Fruit fly (Drosophila melanogaster) whole organism, prepupa: ENCODE measurements around the gene CG9257.
A peak's percentile ranks its signal among the peaks of the same experiment; 100 is the strongest.

ENCODE experiments used
- Blimp-1 ChIP-seq: fragments of 200-800 bp; sonication (Bioruptor generic); optimal IDR thresholded peaks from 3 replicates; lab custom pipeline; 2017; ENCODE audit warnings: missing biosample characterization, missing genetic modification characterization, mild to moderate bottlenecking, moderate library complexity, missing genetic modification reagents
- CG10631 ChIP-seq: fragments of 200-800 bp; sonication (Bioruptor generic); optimal IDR thresholded peaks from 2 replicates; lab custom pipeline; 2016; ENCODE audit warnings: missing biosample characterization, missing genetic modification characterization
- CG11762 ChIP-seq: fragments of 200-800 bp; sonication (Bioruptor generic); optimal IDR thresholded peaks from 3 replicates; lab custom pipeline; 2016; ENCODE audit warnings: missing biosample characterization, missing genetic modification characterization; ENCODE audit not compliant: insufficient read depth
- CG11902 ChIP-seq: fragments of 200-800 bp; sonication (Bioruptor generic); optimal IDR thresholded peaks from 3 replicates; lab custom pipeline; 2016; ENCODE audit warnings: missing biosample characterization, missing genetic modification characterization
- CG15336 ChIP-seq: fragments of 200-800 bp; sonication (Bioruptor generic); IDR thresholded peaks from 2 replicates; pipeline ENCODE4 v1.3.6; 2022; ENCODE audit warnings: missing biosample characterization, missing genetic modification characterization
- CG1621 ChIP-seq: fragments of 200-800 bp; sonication (Bioruptor generic); optimal IDR thresholded peaks from 3 replicates; lab custom pipeline; 2018; ENCODE audit warnings: missing biosample characterization, mild to moderate bottlenecking, missing genetic modification characterization
- CG16779 ChIP-seq: fragments of 200-800 bp; sonication (Bioruptor generic); optimal IDR thresholded peaks from 3 replicates; lab custom pipeline; 2017; ENCODE audit warnings: missing biosample characterization, mild to moderate bottlenecking, missing genetic modification characterization
- CG34406 ChIP-seq: fragments of 200-800 bp; sonication (Bioruptor generic); optimal IDR thresholded peaks from 3 replicates; lab custom pipeline; 2016; ENCODE audit warnings: missing biosample characterization, missing genetic modification characterization
- CG3919 ChIP-seq: fragments of 200-800 bp; sonication (Bioruptor generic); optimal IDR thresholded peaks from 3 replicates; lab custom pipeline; 2016; ENCODE audit warnings: missing biosample characterization, missing genetic modification characterization
- CG6163 ChIP-seq: fragments of 200-800 bp; sonication (Bioruptor generic); IDR thresholded peaks from 3 replicates; pipeline ENCODE4 v1.3.6; 2022; ENCODE audit warnings: missing biosample characterization, missing genetic modification characterization
- CG6276 ChIP-seq: fragments of 200-800 bp; sonication (Bioruptor generic); optimal IDR thresholded peaks from 2 replicates; lab custom pipeline; 2017; ENCODE audit warnings: missing biosample characterization, mild to moderate bottlenecking, missing genetic modification characterization
- CG6792 ChIP-seq: fragments of 200-800 bp; sonication (Bioruptor generic); optimal IDR thresholded peaks from 3 replicates; lab custom pipeline; 2016; ENCODE audit warnings: missing biosample characterization, missing genetic modification characterization
- CG6854 ChIP-seq: fragments of 200-800 bp; sonication (Bioruptor generic); optimal IDR thresholded peaks from 2 replicates; lab custom pipeline; 2017; ENCODE audit warnings: missing biosample characterization, mild to moderate bottlenecking, missing genetic modification characterization
- CG8119 ChIP-seq: fragments of 200-800 bp; sonication (Bioruptor generic); IDR thresholded peaks from 3 replicates; pipeline ENCODE4 v1.3.6; 2022; ENCODE audit warnings: missing biosample characterization, missing genetic modification characterization
- CG8319 ChIP-seq: fragments of 200-800 bp; sonication (Bioruptor generic); optimal IDR thresholded peaks from 3 replicates; lab custom pipeline; 2016; ENCODE audit warnings: missing biosample characterization, missing genetic modification characterization
- CG8632 ChIP-seq: fragments of 200-800 bp; sonication (Bioruptor generic); optimal IDR thresholded peaks from 3 replicates; lab custom pipeline; 2016; ENCODE audit warnings: missing biosample characterization, missing genetic modification characterization
- CG9139 ChIP-seq: fragments of 200-800 bp; sonication (Bioruptor generic); optimal IDR thresholded peaks from 3 replicates; lab custom pipeline; 2017; ENCODE audit warnings: missing biosample characterization, mild to moderate bottlenecking, missing genetic modification characterization
- Eip75B ChIP-seq: fragments of 200-800 bp; sonication (Bioruptor generic); optimal IDR thresholded peaks from 3 replicates; lab custom pipeline; 2016; ENCODE audit warnings: missing biosample characterization, missing genetic modification characterization
- Eip78C ChIP-seq: fragments of 200-800 bp; sonication (Bioruptor generic); peaks from one replicate; lab custom pipeline; 2016; ENCODE audit warnings: missing biosample characterization, missing genetic modification characterization
- Eip93F ChIP-seq: fragments of 200-800 bp; sonication (Bioruptor generic); optimal IDR thresholded peaks from 2 replicates; lab custom pipeline; 2016; ENCODE audit warnings: missing biosample characterization, mild to moderate bottlenecking, missing genetic modification characterization
- Ets21C ChIP-seq: fragments of 200-800 bp; sonication (Bioruptor generic); optimal IDR thresholded peaks from 3 replicates; lab custom pipeline; 2016; ENCODE audit warnings: missing biosample characterization, missing genetic modification characterization
- Ets96B ChIP-seq: fragments of 200-800 bp; optimal IDR thresholded peaks from 2 replicates; lab custom pipeline; 2019; ENCODE audit warnings: missing biosample characterization, mild to moderate bottlenecking, missing genetic modification characterization, moderate library complexity
- Gug ChIP-seq: fragments of 200-800 bp; sonication (Bioruptor generic); IDR thresholded peaks from 2 replicates; pipeline ENCODE4 v1.3.6; 2022; ENCODE audit warnings: missing biosample characterization, missing genetic modification characterization
- Hr38 ChIP-seq: sonication (Bioruptor generic); optimal IDR thresholded peaks from 2 replicates; lab custom pipeline; 2016; ENCODE audit warnings: missing biosample characterization, missing genetic modification characterization
- Hr4 ChIP-seq: fragments of 200-800 bp; sonication (Bioruptor generic); optimal IDR thresholded peaks from 3 replicates; lab custom pipeline; 2016; ENCODE audit warnings: missing biosample characterization, missing genetic modification characterization
- Lpt ChIP-seq: fragments of 200-800 bp; sonication (Bioruptor generic); optimal IDR thresholded peaks from 3 replicates; lab custom pipeline; 2016; ENCODE audit warnings: missing biosample characterization, missing genetic modification characterization
- Met ChIP-seq: fragments of 200-800 bp; sonication (Bioruptor generic); optimal IDR thresholded peaks from 3 replicates; lab custom pipeline; 2016; ENCODE audit warnings: missing biosample characterization, missing genetic modification characterization
- OdsH ChIP-seq: fragments of 200-800 bp; sonication (Bioruptor generic); optimal IDR thresholded peaks from 3 replicates; lab custom pipeline; 2016; ENCODE audit warnings: missing biosample characterization, missing genetic modification characterization
- Smox ChIP-seq: fragments of 200-800 bp; sonication (Bioruptor generic); optimal IDR thresholded peaks from 3 replicates; lab custom pipeline; 2016; ENCODE audit warnings: missing biosample characterization, missing genetic modification characterization
- Sox14 ChIP-seq: fragments of 200-800 bp; sonication (Bioruptor generic); optimal IDR thresholded peaks from 3 replicates; lab custom pipeline; 2016; ENCODE audit warnings: missing biosample characterization, missing genetic modification characterization
- achi ChIP-seq: fragments of 200-800 bp; sonication (Bioruptor generic); optimal IDR thresholded peaks from 3 replicates; lab custom pipeline; 2016; ENCODE audit warnings: missing biosample characterization, missing genetic modification characterization
- acj6 ChIP-seq: fragments of 200-800 bp; sonication (Bioruptor generic); optimal IDR thresholded peaks from 3 replicates; lab custom pipeline; 2016; ENCODE audit warnings: missing biosample characterization, missing genetic modification characterization
- esn ChIP-seq: fragments of 200-800 bp; sonication (Bioruptor generic); optimal IDR thresholded peaks from 2 replicates; lab custom pipeline; 2016; ENCODE audit warnings: missing biosample characterization, mild to moderate bottlenecking, missing genetic modification characterization, moderate library complexity
- fkh ChIP-seq: fragments of 200-800 bp; sonication (Bioruptor generic); optimal IDR thresholded peaks from 3 replicates; lab custom pipeline; 2017; ENCODE audit warnings: missing biosample characterization, mild to moderate bottlenecking, missing genetic modification characterization, moderate library complexity
- lz ChIP-seq: fragments of 200-800 bp; sonication (Bioruptor generic); optimal IDR thresholded peaks from 3 replicates; lab custom pipeline; 2016; ENCODE audit warnings: missing biosample characterization, missing genetic modification characterization
- net ChIP-seq: fragments of 200-800 bp; sonication (Bioruptor generic); optimal IDR thresholded peaks from 3 replicates; lab custom pipeline; 2016; ENCODE audit warnings: missing biosample characterization, missing genetic modification characterization
- pdm3 ChIP-seq: fragments of 200-800 bp; sonication (Bioruptor generic); optimal IDR thresholded peaks from 3 replicates; lab custom pipeline; 2016; ENCODE audit warnings: missing biosample characterization, missing genetic modification characterization
- salr ChIP-seq, 2 experiments: fragments of 200-800 bp; sonication (Bioruptor generic); optimal IDR thresholded peaks; 3 replicates each; lab custom pipeline; 2016 to 2018; ENCODE audit warnings: missing biosample characterization in 2 of 2, missing genetic modification characterization in 2 of 2, mild to moderate bottlenecking in 1 of 2
- spab ChIP-seq: fragments of 200-800 bp; sonication (Bioruptor generic); optimal IDR thresholded peaks from 2 replicates; lab custom pipeline; 2017; ENCODE audit warnings: missing biosample characterization, mild to moderate bottlenecking, missing genetic modification characterization, missing genetic modification reagents
- ss ChIP-seq, 2 experiments: fragments of 200-800 bp; sonication (Bioruptor generic); optimal IDR thresholded peaks; 2 replicates in 1 of 2; 3 replicates in 1 of 2; lab custom pipeline; 2017 to 2018; ENCODE audit warnings: mild to moderate bottlenecking in 2 of 2, missing biosample characterization in 2 of 2, missing genetic modification characterization in 2 of 2, moderate library complexity in 1 of 2
- svp ChIP-seq: fragments of 200-800 bp; sonication (Bioruptor generic); peaks from one replicate; lab custom pipeline; 2016; ENCODE audit warnings: missing biosample characterization, missing genetic modification characterization
- topi ChIP-seq: fragments of 200-800 bp; sonication (Bioruptor generic); optimal IDR thresholded peaks from 3 replicates; lab custom pipeline; 2016; ENCODE audit warnings: missing biosample characterization, missing genetic modification characterization
- vri ChIP-seq: fragments of 200-800 bp; sonication (Bioruptor generic); optimal IDR thresholded peaks from 3 replicates; lab custom pipeline; 2016; ENCODE audit warnings: missing biosample characterization, mild to moderate bottlenecking, missing genetic modification characterization

Gene CG9257

DNA sequence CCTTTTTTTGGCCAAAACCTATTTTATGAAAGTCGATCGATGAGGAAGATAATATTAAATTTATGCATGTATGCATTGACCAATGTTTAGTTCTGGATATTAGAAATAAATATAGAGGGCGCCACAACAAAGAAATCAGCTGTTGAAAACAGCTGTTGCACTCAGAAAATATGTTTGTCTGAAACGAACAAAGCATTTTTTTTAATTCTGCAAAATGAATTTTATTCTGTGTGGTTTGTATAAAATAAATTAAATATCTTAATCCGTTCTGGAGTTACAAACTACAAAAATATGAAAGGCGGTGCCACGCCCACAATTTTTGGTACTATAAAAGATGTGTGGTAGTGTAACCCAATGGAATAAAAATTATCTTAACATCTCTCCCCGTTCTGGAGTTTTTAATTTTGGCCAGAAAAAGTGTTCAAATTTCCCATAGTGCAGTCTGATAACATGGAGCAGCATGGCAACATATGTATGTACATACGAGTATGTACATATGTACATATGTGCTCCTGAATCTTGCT, 6.3 kb downstream of the CG9257 start (continued):
- peak; percentile 63 for TF ChIP-seq topi
- TF ChIP-seq CG15336 (GFP tag; lab: Robert Waterston, UW): no peak
- TF ChIP-seq Hr38 (GFP tag; lab: Kevin White, UChicago): no peak
- no peak for TF ChIP-seq ss (GFP tag; optimal IDR thresholded peaks at IDR 0.05; lab: Kevin White, UChicago)
- no peak for TF ChIP-seq CG6163 (GFP tag; lab: Robert Waterston, UW)
- peak; percentile 40 for TF ChIP-seq CG6276 (GFP tag; lab: Kevin White, UChicago)
- TF ChIP-seq CG9139: no peak
- TF ChIP-seq lz (GFP tag; lab: Kevin White, UChicago): peak; percentile 43
- TF ChIP-seq CG10631: peak; percentile 29
- TF ChIP-seq Sox14 (GFP tag; lab: Kevin White, UChicago): peak; percentile 72
- no peak; the same call in 2 of the 3 replicates for TF ChIP-seq CG8119 (GFP tag; lab: Robert Waterston, UW)
- TF ChIP-seq CG3919: no peak
- TF ChIP-seq OdsH: peak; percentile 57
- TF ChIP-seq pdm3 (GFP tag; lab: Kevin White, UChicago): peak; percentile 49
- TF ChIP-seq Eip78C (GFP tag; lab: Kevin White, UChicago): peak; percentile 91
- TF ChIP-seq Lpt (GFP tag; lab: Kevin White, UChicago): no peak
- peak; percentile 37 for TF ChIP-seq achi (GFP tag; lab: Kevin White, UChicago)
- TF ChIP-seq spab: no peak
- peak; percentile 54 for TF ChIP-seq esn (GFP tag; lab: Kevin White, UChicago)

DNA sequence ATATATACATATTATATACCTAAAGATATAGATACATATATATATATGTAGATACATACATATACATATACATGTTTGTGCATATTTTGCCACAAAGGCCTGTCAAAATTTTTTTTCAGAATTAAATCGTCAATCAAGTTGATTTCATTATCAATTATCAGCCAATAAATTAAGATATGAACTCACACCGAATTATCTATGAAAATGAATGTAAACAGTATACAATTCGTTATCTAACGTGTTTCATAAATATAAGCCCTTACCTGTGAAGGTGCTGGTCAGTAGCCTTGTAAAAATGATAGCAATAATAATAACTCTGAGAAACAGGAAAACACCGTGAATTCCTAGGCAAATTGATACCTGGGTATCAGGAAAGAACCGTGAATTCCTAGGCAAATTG, 7.1 kb downstream of the CG9257 start:
- TF ChIP-seq CG8632 (no peak), Hr4 (GFP tag; lab: Kevin White, UChicago) (no peak), CG1621 (tag; lab: Kevin White, UChicago) (no peak), pdm3 (GFP tag; lab: Kevin White, UChicago) (no peak), CG3919 (no peak), CG15336 (GFP tag; lab: Robert Waterston, UW) (no peak), lz (GFP tag; lab: Kevin White, UChicago) (no peak), CG9139 (no peak), salr (GFP tag; optimal IDR thresholded peaks at IDR 0.05; lab: Kevin White, UChicago) (no peak), CG6792 (GFP tag; lab: Kevin White, UChicago) (no peak), Gug (GFP tag; lab: Robert Waterston, UW) (no peak)

DNA sequence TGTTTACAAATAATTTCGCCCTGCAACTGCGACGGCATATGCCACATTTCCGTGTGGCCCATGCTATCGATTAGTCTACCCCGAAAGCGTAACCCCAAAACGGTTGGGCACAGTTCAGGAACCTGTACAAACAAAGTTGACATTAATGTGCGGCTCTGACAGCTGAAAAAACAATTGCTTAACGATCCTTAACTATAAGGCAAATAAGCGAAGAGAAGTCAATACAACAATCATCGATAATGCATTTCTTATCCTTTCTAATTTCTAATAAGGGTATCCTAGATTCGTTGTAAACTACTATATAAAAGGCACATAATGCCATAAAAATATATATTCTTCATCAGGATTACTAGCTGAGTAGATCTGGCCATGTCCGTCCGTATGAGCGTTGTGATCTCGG, 9.3 kb downstream of the CG9257 start:
- TF ChIP-seq CG3919 (no peak), lz (GFP tag; lab: Kevin White, UChicago) (no peak), CG6792 (GFP tag; lab: Kevin White, UChicago) (no peak), OdsH (no peak), fkh (GFP tag; lab: Kevin White, UChicago) (peak; percentile 24), CG6854 (GFP tag; lab: Kevin White, UChicago) (no peak), CG8632 (no peak)

DNA sequence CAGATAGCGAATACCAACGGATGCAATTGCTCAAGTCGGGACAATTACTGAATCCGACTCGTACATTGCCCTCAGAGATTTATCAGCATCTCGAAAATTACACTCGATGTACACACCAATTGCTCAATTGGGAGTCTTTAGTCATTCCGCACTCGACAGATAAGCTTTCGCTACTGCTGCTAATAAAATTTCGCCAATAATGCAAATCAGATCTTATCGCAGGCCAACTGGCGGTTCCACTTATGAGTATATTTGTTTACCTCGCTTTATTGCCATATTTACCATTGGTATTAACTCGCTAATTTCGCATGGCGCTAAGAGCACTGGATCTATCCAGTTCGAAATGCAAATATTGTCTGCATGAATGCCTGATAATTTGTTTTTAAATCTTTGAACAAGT, 11.0 kb downstream of the CG9257 start:
- peak; percentile 83 for TF ChIP-seq svp (GFP tag; lab: Kevin White, UChicago)
- TF ChIP-seq fkh (GFP tag; lab: Kevin White, UChicago): peak; percentile 39
- TF ChIP-seq spab: no peak
- TF ChIP-seq Met (GFP tag; lab: Kevin White, UChicago): peak; percentile 15
- TF ChIP-seq CG11902 (GFP tag; lab: Kevin White, UChicago): no peak
- no peak for TF ChIP-seq Ets96B (tag; lab: Kevin White, UChicago)
- TF ChIP-seq pdm3 (GFP tag; lab: Kevin White, UChicago): no peak
- TF ChIP-seq Eip93F: peak; percentile 19
- peak; percentile 69 for TF ChIP-seq vri (GFP tag; lab: Kevin White, UChicago)

DNA sequence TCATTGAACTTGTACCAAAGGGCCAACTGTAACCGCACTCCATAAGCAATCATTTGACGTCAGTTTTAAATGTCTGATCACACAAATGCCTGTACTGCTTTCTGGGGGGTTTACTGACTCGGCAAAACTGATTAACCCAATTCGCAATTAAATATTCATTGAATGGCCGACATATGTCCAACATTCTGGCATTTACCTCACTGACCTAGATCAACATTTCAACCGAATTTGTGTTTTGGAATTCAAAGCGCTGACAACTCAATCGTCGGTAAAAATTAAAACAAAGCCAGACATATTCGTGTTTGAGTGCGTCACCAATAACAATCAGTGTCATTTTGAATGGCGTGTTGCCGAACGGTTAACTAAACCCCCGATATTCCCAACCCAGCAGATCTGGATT, 13.1 kb downstream of the CG9257 start:
- TF ChIP-seq achi (GFP tag; lab: Kevin White, UChicago) (no peak), net (GFP tag; lab: Kevin White, UChicago) (no peak), CG16779 (no peak), Eip75B (no peak), CG34406 (GFP tag; lab: Kevin White, UChicago) (no peak), CG15336 (GFP tag; lab: Robert Waterston, UW) (no peak), CG9139 (no peak), Ets21C (GFP tag; lab: Kevin White, UChicago) (no peak), CG11762 (GFP tag; lab: Kevin White, UChicago) (no peak), CG6792 (GFP tag; lab: Kevin White, UChicago) (no peak), topi (no peak), fkh (GFP tag; lab: Kevin White, UChicago) (no peak), ss (GFP tag; optimal IDR thresholded peaks at IDR 0.05; lab: Kevin White, UChicago) (no peak), Smox (no peak), acj6 (GFP tag; lab: Kevin White, UChicago) (no peak), CG6854 (GFP tag; lab: Kevin White, UChicago) (no peak), CG8319 (GFP tag; lab: Kevin White, UChicago) (no peak), Blimp-1 (GFP tag; lab: Kevin White, UChicago) (no peak), lz (GFP tag; lab: Kevin White, UChicago) (no peak)
